Worm (Caenorhabditis elegans) whole organism, late embryonic: Measurements from ENCODE around the gene W06D11.5.

Experiments
- T23F11.4 ChIP-seq: fragments of 200-800 bp; sonication (Bioruptor generic); optimal IDR thresholded peaks from 2 replicates; lab custom pipeline; 2018; ENCODE audit warnings: mild to moderate bottlenecking, missing genetic modification characterization, missing compliant biosample characterization
- ahr-1 ChIP-seq: sonication (generic microtip); optimal IDR thresholded peaks from 2 replicates; lab custom pipeline; 2016; ENCODE audit warnings: missing genetic modification characterization, missing compliant biosample characterization
- ceh-9 ChIP-seq: sonication (generic microtip); optimal IDR thresholded peaks from 2 replicates; lab custom pipeline; 2016; ENCODE audit warnings: mild to moderate bottlenecking, missing genetic modification characterization, inconsistent platforms, missing compliant biosample characterization
- che-1 ChIP-seq: sonication (generic microtip); optimal IDR thresholded peaks from 2 replicates; lab custom pipeline; 2016; ENCODE audit warnings: mild to moderate bottlenecking, missing genetic modification characterization, missing compliant biosample characterization
- ets-4 ChIP-seq: sonication (generic microtip); optimal IDR thresholded peaks from 2 replicates; lab custom pipeline; 2016; ENCODE audit warnings: missing genetic modification characterization, missing compliant biosample characterization
- hlh-13 ChIP-seq: fragments of 200-800 bp; sonication (Bioruptor generic); optimal IDR thresholded peaks from 2 replicates; lab custom pipeline; 2018; ENCODE audit warnings: mild to moderate bottlenecking, missing genetic modification characterization, missing compliant biosample characterization
- hlh-30 ChIP-seq: sonication (generic microtip); optimal IDR thresholded peaks from 2 replicates; lab custom pipeline; 2017; ENCODE audit warnings: antibody characterized with exemption, missing genetic modification characterization, missing compliant biosample characterization; ENCODE audit not compliant: insufficient read depth
- mec-3 ChIP-seq: sonication (generic microtip); optimal IDR thresholded peaks from 2 replicates; lab custom pipeline; 2016; ENCODE audit warnings: borderline replicate concordance, missing genetic modification characterization, missing compliant biosample characterization
- nfya-1 ChIP-seq: sonication (generic microtip); optimal IDR thresholded peaks from 2 replicates; lab custom pipeline; 2017; ENCODE audit warnings: missing genetic modification characterization, mild to moderate bottlenecking, missing compliant biosample characterization, antibody characterized with exemption, moderate library complexity
- pax-1 ChIP-seq: fragments of 150-350 bp; optimal IDR thresholded peaks from 2 replicates; lab custom pipeline; 2014; ENCODE audit warnings: missing biosample characterization, missing genetic modification characterization
- pha-4 ChIP-seq: fragments of 150-350 bp; optimal IDR thresholded peaks from 2 replicates; lab custom pipeline; 2018; ENCODE audit warnings: missing biosample characterization, missing genetic modification reagents, missing genetic modification characterization
- syd-9 ChIP-seq: sonication (generic microtip); optimal IDR thresholded peaks from 2 replicates; lab custom pipeline; 2016; ENCODE audit warnings: mild to moderate bottlenecking, missing genetic modification characterization, moderate library complexity, missing compliant biosample characterization
- unc-86 ChIP-seq: sonication (generic microtip); optimal IDR thresholded peaks from 2 replicates; lab custom pipeline; 2016; ENCODE audit warnings: missing genetic modification characterization, missing compliant biosample characterization

DNA sequence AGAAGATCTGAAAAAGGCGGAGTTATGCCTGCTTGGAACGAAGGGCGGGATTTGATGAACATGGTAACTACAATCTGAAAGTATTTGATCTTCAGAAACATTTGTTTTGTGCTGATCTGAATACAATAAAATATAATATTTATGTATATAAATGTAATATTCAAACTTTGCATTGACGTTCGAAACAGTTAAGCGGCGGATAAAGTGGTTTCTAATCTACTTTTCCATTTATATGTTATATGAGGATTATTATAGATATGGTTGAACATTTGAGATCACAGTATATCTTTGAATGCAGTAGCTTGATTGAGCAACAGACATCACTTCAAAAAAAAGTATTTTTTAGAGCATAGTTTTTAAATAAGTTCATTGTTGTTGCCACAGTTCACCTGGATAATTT is 26.1 kb upstream of the W06D11.5 start, which contains the start of gene H19J13.2:
- TF ChIP-seq unc-86 (no peak), ceh-9 (tag; lab: Kevin White, UChicago) (no peak), ets-4 (tag; lab: Kevin White, UChicago) (no peak), T23F11.4 (GFP tag; lab: Kevin White, UChicago) (no peak), che-1 (no peak), syd-9 (tag; lab: Kevin White, UChicago) (no peak), hlh-30 (no peak), nfya-1 (tag; lab: Kevin White, UChicago) (no peak), pax-1 (tag; lab: Kevin White, UChicago) (no peak), pha-4 (tag; lab: Kevin White, UChicago) (no peak), ahr-1 (tag; lab: Kevin White, UChicago) (no peak), mec-3 (tag; lab: Kevin White, UChicago) (no peak), hlh-13 (GFP tag; lab: Kevin White, UChicago) (no peak)
